Worm (Caenorhabditis elegans) whole organism, young adult: ENCODE results near the gene fbxb-55.

Experiments used
- B0035.1 ChIP-seq: sonication (generic microtip); optimal IDR thresholded peaks from 2 replicates; lab custom pipeline; 2016; ENCODE audit warnings: missing genetic modification characterization, mild to moderate bottlenecking, missing compliant biosample characterization, missing genotype, missing genetic modification reagents
- C17E4.6 ChIP-seq: fragments of 200-800 bp; sonication (Bioruptor generic); IDR thresholded peaks from 2 replicates; pipeline ENCODE4 v1.3.6; 2022; ENCODE audit warnings: missing genetic modification reagents, missing genetic modification characterization, missing compliant biosample characterization
- D2030.7 ChIP-seq: fragments of 200-800 bp; sonication (Bioruptor generic); IDR thresholded peaks from 2 replicates; pipeline ENCODE4 v1.3.6; 2022; ENCODE audit warnings: missing genetic modification reagents, missing genetic modification characterization, missing compliant biosample characterization
- F10E7.11 ChIP-seq: sonication (generic microtip); optimal IDR thresholded peaks from 2 replicates; lab custom pipeline; 2017; ENCODE audit warnings: mild to moderate bottlenecking, missing genetic modification characterization, moderate library complexity, missing compliant biosample characterization
- Y53F4B.3 ChIP-seq: fragments of 200-800 bp; sonication (Bioruptor generic); IDR thresholded peaks from 2 replicates; pipeline ENCODE4 v1.3.6; 2022; ENCODE audit warnings: missing genetic modification reagents, missing genetic modification characterization, missing compliant biosample characterization
- Y95B8A.8 ChIP-seq: fragments of 200-800 bp; sonication (Bioruptor generic); IDR thresholded peaks from 2 replicates; pipeline ENCODE4 v1.3.6; 2022; ENCODE audit warnings: missing genetic modification reagents, missing genetic modification characterization, missing compliant biosample characterization
- ZK185.1 ChIP-seq: sonication (generic microtip); optimal IDR thresholded peaks from 2 replicates; lab custom pipeline; 2016; ENCODE audit warnings: mild to moderate bottlenecking, missing genetic modification characterization, missing compliant biosample characterization; ENCODE audit not compliant: poor library complexity, severe bottlenecking
- akir-1 ChIP-seq: fragments of 200-800 bp; sonication (Bioruptor generic); optimal IDR thresholded peaks from 2 replicates; lab custom pipeline; 2018; ENCODE audit warnings: mild to moderate bottlenecking, missing genetic modification characterization, moderate library complexity, missing compliant biosample characterization
- ama-1 ChIP-seq, 3 experiments: fragments of 150-350 bp in 1 of 3; sonication (generic microtip) in 2 of 3; optimal IDR thresholded peaks; 2 replicates each; lab custom pipeline; 2014 to 2018; ENCODE audit warnings: missing biosample characterization in 2 of 3, missing genetic modification characterization in 2 of 3, missing genetic modification reagents in 2 of 3
- atf-7 ChIP-seq: sonication (generic microtip); optimal IDR thresholded peaks from 2 replicates; lab custom pipeline; 2017; ENCODE audit warnings: mild to moderate bottlenecking, missing genetic modification characterization, missing compliant biosample characterization
- athp-1 ChIP-seq: sonication (generic microtip); optimal IDR thresholded peaks from 2 replicates; lab custom pipeline; 2017; ENCODE audit warnings: mild to moderate bottlenecking, missing genetic modification characterization, missing compliant biosample characterization
- bed-1 ChIP-seq: fragments of 200-800 bp; sonication (Bioruptor generic); IDR thresholded peaks from 2 replicates; pipeline ENCODE4 v1.3.6; 2022; ENCODE audit warnings: missing genetic modification reagents, missing genetic modification characterization, missing compliant biosample characterization
- bed-2 ChIP-seq: fragments of 200-800 bp; sonication (Bioruptor generic); IDR thresholded peaks from 2 replicates; pipeline ENCODE4 v1.3.6; 2022; ENCODE audit warnings: missing genetic modification reagents, missing genetic modification characterization, missing compliant biosample characterization
- cebp-1 ChIP-seq, 2 experiments: fragments of 200-800 bp in 1 of 2; sonication (Bioruptor generic) in 1 of 2; sonication (generic microtip) in 1 of 2; IDR thresholded peaks in 1 of 2; optimal IDR thresholded peaks in 1 of 2; 2 replicates each; pipeline versions ENCODE4 v1.3.6 to Lab custom; 2017 to 2022; ENCODE audit warnings: missing compliant biosample characterization in 2 of 2, missing genetic modification characterization in 2 of 2, mild to moderate bottlenecking in 1 of 2, missing genetic modification reagents in 1 of 2, moderate library complexity in 1 of 2
- ceh-100 ChIP-seq: fragments of 200-800 bp; sonication (Bioruptor generic); IDR thresholded peaks from 2 replicates; pipeline ENCODE4 v1.3.6; 2022; ENCODE audit warnings: missing genetic modification reagents, missing genetic modification characterization, missing compliant biosample characterization
- ceh-58 ChIP-seq: fragments of 200-800 bp; sonication (Bioruptor generic); IDR thresholded peaks from 2 replicates; pipeline ENCODE4 v1.3.6; 2022; ENCODE audit warnings: missing genetic modification characterization, missing compliant biosample characterization
- ceh-79 ChIP-seq: sonication (generic microtip); optimal IDR thresholded peaks from 2 replicates; lab custom pipeline; 2017; ENCODE audit warnings: mild to moderate bottlenecking, missing genetic modification characterization, missing compliant biosample characterization
- ceh-91 ChIP-seq: fragments of 200-800 bp; sonication (Bioruptor generic); IDR thresholded peaks from 2 replicates; pipeline ENCODE4 v1.3.6; 2022; ENCODE audit warnings: missing genetic modification reagents, missing genetic modification characterization, missing compliant biosample characterization
- dox-1 ChIP-seq: fragments of 200-800 bp; sonication (Bioruptor generic); IDR thresholded peaks from 2 replicates; pipeline ENCODE4 v1.3.6; 2022; ENCODE audit warnings: missing genetic modification reagents, missing genetic modification characterization, missing compliant biosample characterization
- efl-1 ChIP-seq: fragments of 150-350 bp; optimal IDR thresholded peaks from 2 replicates; lab custom pipeline; 2014; ENCODE audit warnings: missing biosample characterization, missing genetic modification reagents, missing genetic modification characterization
- gei-17 ChIP-seq: fragments of 200-800 bp; sonication (Bioruptor generic); optimal IDR thresholded peaks from 2 replicates; lab custom pipeline; 2018; ENCODE audit warnings: mild to moderate bottlenecking, missing genetic modification characterization, missing compliant biosample characterization
- hrde-1 ChIP-seq: sonication (generic microtip); optimal IDR thresholded peaks from 2 replicates; lab custom pipeline; 2016; ENCODE audit warnings: missing genetic modification characterization, mild to moderate bottlenecking, missing compliant biosample characterization, moderate library complexity, missing genotype, missing genetic modification reagents, borderline replicate concordance
- madf-10 ChIP-seq: sonication (generic microtip); optimal IDR thresholded peaks from 2 replicates; lab custom pipeline; 2016; ENCODE audit warnings: mild to moderate bottlenecking, missing genetic modification characterization, missing compliant biosample characterization
- madf-6 ChIP-seq: fragments of 200-800 bp; sonication (Bioruptor generic); IDR thresholded peaks from 2 replicates; pipeline ENCODE4 v1.3.6; 2022; ENCODE audit warnings: missing genetic modification reagents, missing genetic modification characterization, missing compliant biosample characterization
- mcd-1 ChIP-seq: fragments of 200-800 bp; sonication (Bioruptor generic); IDR thresholded peaks from 2 replicates; pipeline ENCODE4 v1.3.6; 2022; ENCODE audit warnings: missing genetic modification reagents, missing genetic modification characterization, missing compliant biosample characterization
- mel-28 ChIP-seq: sonication (generic microtip); optimal IDR thresholded peaks from 2 replicates; lab custom pipeline; 2016; ENCODE audit warnings: borderline replicate concordance, mild to moderate bottlenecking, missing genetic modification characterization, missing compliant biosample characterization
- mes-4 ChIP-seq: sonication (generic microtip); optimal IDR thresholded peaks from 2 replicates; lab custom pipeline; 2016; ENCODE audit warnings: missing genotype, missing genetic modification characterization, missing compliant biosample characterization
- nfyb-1 ChIP-seq: fragments of 200-800 bp; sonication (Bioruptor generic); IDR thresholded peaks from 2 replicates; pipeline ENCODE4 v1.3.6; 2022; ENCODE audit warnings: missing genetic modification reagents, missing genetic modification characterization, missing compliant biosample characterization
- pbrm-1 ChIP-seq: fragments of 200-800 bp; sonication (Bioruptor generic); IDR thresholded peaks from 2 replicates; pipeline ENCODE4 v1.3.6; 2022; ENCODE audit warnings: missing genetic modification reagents, missing genetic modification characterization, missing compliant biosample characterization
- repo-1 ChIP-seq: sonication (generic microtip); optimal IDR thresholded peaks from 2 replicates; lab custom pipeline; 2017; ENCODE audit warnings: mild to moderate bottlenecking, missing genetic modification characterization, missing compliant biosample characterization
- rpc-1 ChIP-seq, 2 experiments: fragments of 150-350 bp in 1 of 2; sonication (generic microtip) in 1 of 2; optimal IDR thresholded peaks; 2 replicates each; lab custom pipeline; 2014 to 2018; ENCODE audit warnings: missing biosample characterization in 1 of 2, missing genetic modification characterization in 1 of 2, missing genetic modification reagents in 1 of 2, missing genotype in 1 of 2
- sea-2 ChIP-seq: fragments of 200-800 bp; sonication (Bioruptor generic); IDR thresholded peaks from 2 replicates; pipeline ENCODE4 v1.3.6; 2022; ENCODE audit warnings: missing genetic modification characterization, missing compliant biosample characterization
- snpc-3.4 ChIP-seq: sonication (generic microtip); optimal IDR thresholded peaks from 2 replicates; lab custom pipeline; 2017; ENCODE audit warnings: missing genetic modification characterization, mild to moderate bottlenecking, missing compliant biosample characterization, antibody characterized with exemption, moderate library complexity, missing genotype, missing genetic modification reagents
- snpc-4 ChIP-seq, 5 experiments: fragments of 150-350 bp in 1 of 5; sonication (generic microtip) in 4 of 5; optimal IDR thresholded peaks; 2 replicates each; lab custom pipeline; 2014 to 2018; ENCODE audit warnings: missing genetic modification characterization in 5 of 5, missing biosample characterization in 3 of 5, antibody characterized with exemption in 2 of 5, mild to moderate bottlenecking in 2 of 5, missing compliant biosample characterization in 2 of 5, missing genotype in 2 of 5, moderate library complexity in 2 of 5, missing genetic modification reagents in 1 of 5
- tbx-9 ChIP-seq: sonication (generic microtip); optimal IDR thresholded peaks from 2 replicates; lab custom pipeline; 2016; ENCODE audit warnings: borderline replicate concordance, missing genetic modification characterization, inconsistent platforms, missing compliant biosample characterization
- xnd-1 ChIP-seq: sonication (generic microtip); optimal IDR thresholded peaks from 2 replicates; lab custom pipeline; 2016; ENCODE audit warnings: missing genotype, missing genetic modification reagents, missing genetic modification characterization, missing compliant biosample characterization
- zim-3 ChIP-seq: sonication (generic microtip); optimal IDR thresholded peaks from 2 replicates; lab custom pipeline; 2017; ENCODE audit warnings: mild to moderate bottlenecking, missing genetic modification characterization, moderate library complexity, missing compliant biosample characterization
- ztf-18 ChIP-seq: sonication (generic microtip); optimal IDR thresholded peaks from 2 replicates; lab custom pipeline; 2016; ENCODE audit warnings: missing genotype, mild to moderate bottlenecking, missing genetic modification characterization, missing compliant biosample characterization

fbxb-55 gene

ce11 chrIV:4028177-4028576, 40.4 kb upstream of the fbxb-55 start (continued):
- no peak for TF ChIP-seq hrde-1 (tag; lab: Kevin White, UChicago)
- peak; percentile 45 for TF ChIP-seq madf-10 (tag; lab: Kevin White, UChicago)
- TF ChIP-seq nfyb-1 = peak; percentile 15; the same call in 1 of the 2 replicates
- no peak for TF ChIP-seq repo-1
- TF ChIP-seq bed-2 (GFP tag; lab: Robert Waterston, UW) = no peak
- TF ChIP-seq bed-1 (GFP tag; lab: Robert Waterston, UW) = no peak
- TF ChIP-seq sea-2 (GFP tag; lab: Robert Waterston, UW) = no peak
- no peak for TF ChIP-seq snpc-4 (GFP tag; optimal IDR thresholded peaks at IDR 0.05; lab: Kevin White, UChicago)
- TF ChIP-seq snpc-4 (tag; optimal IDR thresholded peaks at IDR 0.05; lab: Kevin White, UChicago) = peak in 3 of 4 experiments; percentile 48 to 66 (median 57)
- peak; percentile 51 for TF ChIP-seq atf-7 (tag; lab: Kevin White, UChicago)
- TF ChIP-seq tbx-9 (tag; lab: Kevin White, UChicago) = no peak
- no peak for TF ChIP-seq Y95B8A.8
- TF ChIP-seq mcd-1 (GFP tag; lab: Robert Waterston, UW) = peak; percentile 64
- peak; percentile 90 for TF ChIP-seq dox-1 (GFP tag; lab: Robert Waterston, UW)
- TF ChIP-seq ceh-91 (GFP tag; lab: Robert Waterston, UW) = no peak
- TF ChIP-seq C17E4.6 (GFP tag; lab: Robert Waterston, UW) = no peak
- TF ChIP-seq mel-28 (tag; lab: Kevin White, UChicago) = no peak
- TF ChIP-seq cebp-1 (GFP tag; IDR thresholded peaks at IDR 0.05; lab: Robert Waterston, UW) = peak; percentile 33; the same call in 1 of the 2 replicates
- peak; percentile 77 for TF ChIP-seq cebp-1 (tag; optimal IDR thresholded peaks at IDR 0.05; lab: Kevin White, UChicago)
- TF ChIP-seq ceh-58 (GFP tag; lab: Robert Waterston, UW) = no peak
- TF ChIP-seq gei-17 = peak; percentile 16
- TF ChIP-seq snpc-3.4 (tag; lab: Kevin White, UChicago) = no peak
- TF ChIP-seq ama-1 (optimal IDR thresholded peaks at IDR 0.05; lab: Kevin White, UChicago) = no peak
- TF ChIP-seq ama-1 (GFP tag; optimal IDR thresholded peaks at IDR 0.05; lab: Kevin White, UChicago) = no peak
- no peak for TF ChIP-seq ztf-18
- TF ChIP-seq ZK185.1 = no peak
- no peak for TF ChIP-seq ceh-100 (GFP tag; lab: Robert Waterston, UW)
- TF ChIP-seq efl-1 (GFP tag; lab: Kevin White, UChicago) = no peak
- TF ChIP-seq ceh-79 (tag; lab: Kevin White, UChicago) = no peak
- no peak for TF ChIP-seq B0035.1 (tag; lab: Kevin White, UChicago)
- no peak for TF ChIP-seq zim-3 (tag; lab: Kevin White, UChicago)
- TF ChIP-seq F10E7.11 (tag; lab: Kevin White, UChicago) = no peak
- 0 out of 2 replicates have a peak, but pooled peaks have one; percentile 28 for TF ChIP-seq madf-6 (GFP tag; lab: Robert Waterston, UW)
- TF ChIP-seq mes-4 (tag; lab: Kevin White, UChicago) = no peak
- TF ChIP-seq athp-1 = no peak
- TF ChIP-seq xnd-1 (tag; lab: Kevin White, UChicago) = no peak
- 0 out of 2 replicates have a peak, but pooled peaks have one; percentile 23 for TF ChIP-seq pbrm-1
- no peak for TF ChIP-seq D2030.7 (GFP tag; lab: Robert Waterston, UW)
- no peak for TF ChIP-seq akir-1 (GFP tag; lab: Kevin White, UChicago)
- TF ChIP-seq rpc-1 (optimal IDR thresholded peaks at IDR 0.05; lab: Kevin White, UChicago) = no peak
- no peak for TF ChIP-seq rpc-1 (tag; optimal IDR thresholded peaks at IDR 0.05; lab: Kevin White, UChicago)
- TF ChIP-seq Y53F4B.3 (GFP tag; lab: Robert Waterston, UW) = no peak
